Worm (Caenorhabditis elegans): ENCODE measurements around the gene H35N09.2.

Gene H35N09.2

ce11 chrX:8602722-8603427 lies 2.0 kb downstream of the H35N09.2 start:
- TF ChIP-seq ztf-1 (GFP tag; conservative IDR thresholded peaks at IDR 0.05): no peak

- TF ChIP-seq nhr-129 (tag; optimal IDR thresholded peaks at IDR 0.05) (no peak), ztf-1 (GFP tag; conservative IDR thresholded peaks at IDR 0.05) (no peak)
Observed at ce11 chrX:8601235-8601634, 3.6 kb downstream of the H35N09.2 start, which contains the start of gene F18E9.1. Gene F18E9.1, plus strand, starts transcription at chrX:8601535.

- TF ChIP-seq C34F6.9 (tag; optimal IDR thresholded peaks at IDR 0.05): no peak
- no peak for TF ChIP-seq skn-1 (tag; optimal IDR thresholded peaks at IDR 0.05)
- TF ChIP-seq sma-3 (GFP tag; optimal IDR thresholded peaks at IDR 0.05): no peak
- no peak for TF ChIP-seq mab-5 (tag; optimal IDR thresholded peaks at IDR 0.05)
- TF ChIP-seq alr-1 (tag; optimal IDR thresholded peaks at IDR 0.05): no peak
- no peak for TF ChIP-seq nhr-11 (tag; optimal IDR thresholded peaks at IDR 0.05)
- TF ChIP-seq gmeb-1 (tag; optimal IDR thresholded peaks at IDR 0.05): no peak
- TF ChIP-seq lin-39 (tag; optimal IDR thresholded peaks at IDR 0.05): no peak
- no peak for TF ChIP-seq mbf-1 (tag; optimal IDR thresholded peaks at IDR 0.05)
- no peak for TF ChIP-seq R02D3.7 (tag; optimal IDR thresholded peaks at IDR 0.05)
- TF ChIP-seq ZK546.5 (tag; optimal IDR thresholded peaks at IDR 0.05): no peak
- no peak for TF ChIP-seq crh-2 (tag; optimal IDR thresholded peaks at IDR 0.05)
- TF ChIP-seq nhr-21 (tag; optimal IDR thresholded peaks at IDR 0.05): no peak
- TF ChIP-seq ceh-16 (tag; optimal IDR thresholded peaks at IDR 0.05): no peak
- TF ChIP-seq nhr-6 (tag; optimal IDR thresholded peaks at IDR 0.05): no peak
- TF ChIP-seq nhr-129 (tag; optimal IDR thresholded peaks at IDR 0.05): no peak
- no peak for TF ChIP-seq mdl-1 (tag; optimal IDR thresholded peaks at IDR 0.05)
Observed at ce11 chrX:8599725-8600124, 5.1 kb downstream of the H35N09.2 start.

- TF ChIP-seq unc-62 (GFP tag; optimal IDR thresholded peaks at IDR 0.05) (no peak), nhr-10 (tag; optimal IDR thresholded peaks at IDR 0.05) (no peak), elt-1 (tag; optimal IDR thresholded peaks at IDR 0.05) (no peak), nhr-129 (tag; optimal IDR thresholded peaks at IDR 0.05) (no peak), gmeb-1 (tag; optimal IDR thresholded peaks at IDR 0.05) (no peak), elt-3 (tag; optimal IDR thresholded peaks at IDR 0.05) (no peak), nhr-11 (tag; optimal IDR thresholded peaks at IDR 0.05) (no peak), mdl-1 (tag; optimal IDR thresholded peaks at IDR 0.05) (no peak), R02D3.7 (tag; optimal IDR thresholded peaks at IDR 0.05) (no peak), unc-55 (GFP tag; optimal IDR thresholded peaks at IDR 0.05) (no peak), crh-2 (tag; optimal IDR thresholded peaks at IDR 0.05) (no peak), blmp-1 (tag; optimal IDR thresholded peaks at IDR 0.05; ENCODE audit: insufficient read depth) (no peak), ama-1 (optimal IDR thresholded peaks at IDR 0.05) (no peak), nhr-237 (tag; optimal IDR thresholded peaks at IDR 0.05) (no peak), fos-1 (tag; optimal IDR thresholded peaks at IDR 0.05) (no peak), nhr-21 (tag; optimal IDR thresholded peaks at IDR 0.05) (no peak), aly-2 (tag; optimal IDR thresholded peaks at IDR 0.05) (no peak), skn-1 (tag; optimal IDR thresholded peaks at IDR 0.05) (no peak)
Observed at ce11 chrX:8598491-8598890, 6.4 kb downstream of the H35N09.2 start.

- no peak for TF ChIP-seq nhr-129 (tag; optimal IDR thresholded peaks at IDR 0.05)
- TF ChIP-seq ztf-11 (tag; optimal IDR thresholded peaks at IDR 0.05): no peak
- TF ChIP-seq sem-4 (tag; optimal IDR thresholded peaks at IDR 0.05): no peak
- TF ChIP-seq lin-39 (tag; optimal IDR thresholded peaks at IDR 0.05): no peak
- no peak for TF ChIP-seq F13H6.1 (tag; optimal IDR thresholded peaks at IDR 0.05)
- TF ChIP-seq ceh-82 (tag; optimal IDR thresholded peaks at IDR 0.05): no peak
- TF ChIP-seq aly-2 (tag; optimal IDR thresholded peaks at IDR 0.05): no peak
- no peak for TF ChIP-seq lsy-2 (tag; optimal IDR thresholded peaks at IDR 0.05)
- TF ChIP-seq nhr-21 (tag; optimal IDR thresholded peaks at IDR 0.05): no peak
- no peak for TF ChIP-seq ZK546.5 (tag; optimal IDR thresholded peaks at IDR 0.05)
- TF ChIP-seq elt-1 (tag; optimal IDR thresholded peaks at IDR 0.05): no peak
- no peak for TF ChIP-seq zag-1 (tag; optimal IDR thresholded peaks at IDR 0.05)
- TF ChIP-seq ama-1 (optimal IDR thresholded peaks at IDR 0.05): no peak
Observed at ce11 chrX:8597647-8598046, 7.2 kb downstream of the H35N09.2 start, which contains the start of gene F18E9.7. Gene F18E9.7, minus strand, starts transcription at chrX:8597747.
